Fruit fly (Drosophila melanogaster) whole organism, embryonic: ENCODE measurements around the gene dyl.

Experiments used
- CG18262 ChIP-seq: fragments of 200-800 bp; optimal IDR thresholded peaks from 3 replicates; lab custom pipeline; 2019; ENCODE audit warnings: missing biosample characterization, mild to moderate bottlenecking, missing genetic modification characterization, moderate library complexity
- pho ChIP-seq: fragments of 200-800 bp; sonication (Bioruptor generic); optimal IDR thresholded peaks from 2 replicates; lab custom pipeline; 2016; ENCODE audit warnings: missing biosample characterization, missing genetic modification characterization

- no peak for TF ChIP-seq CG18262 (tag; lab: Kevin White, UChicago)
- TF ChIP-seq pho (GFP tag; lab: Kevin White, UChicago), result no peak
Observed at dm6 chr3L:4252121-4252861, 55.2 kb downstream of the dyl start.
